Worm (Caenorhabditis elegans) whole organism, L1 larva: Measurements from ENCODE around the gene R151.10.

Source experiments
- C16A3.4 ChIP-seq: fragments of 150-350 bp; optimal IDR thresholded peaks from 2 replicates; lab custom pipeline; 2014; ENCODE audit warnings: missing biosample characterization, missing genetic modification characterization
- C34B4.2 ChIP-seq: sonication (generic microtip); optimal IDR thresholded peaks from 2 replicates; lab custom pipeline; 2017; ENCODE audit warnings: mild to moderate bottlenecking, missing genetic modification characterization, missing compliant biosample characterization
- Y116A8C.19 ChIP-seq: sonication (generic microtip); optimal IDR thresholded peaks from 2 replicates; lab custom pipeline; 2016; ENCODE audit warnings: missing compliant biosample characterization, missing genetic modification characterization, borderline replicate concordance
- blmp-1 ChIP-seq: fragments of 150-350 bp; optimal IDR thresholded peaks from 2 replicates; lab custom pipeline; 2014; ENCODE audit warnings: missing biosample characterization, missing genetic modification characterization
- ceh-8 ChIP-seq: fragments of 200-800 bp; sonication (Bioruptor generic); optimal IDR thresholded peaks from 2 replicates; lab custom pipeline; 2018; ENCODE audit warnings: mild to moderate bottlenecking, missing genetic modification characterization, moderate library complexity, missing compliant biosample characterization
- ceh-82 ChIP-seq, 3 experiments: fragments of 150-350 bp in 1 of 3; sonication (generic microtip) in 2 of 3; optimal IDR thresholded peaks; 2 replicates each; lab custom pipeline; 2014 to 2017; ENCODE audit warnings: missing biosample characterization in 3 of 3, missing genetic modification characterization in 3 of 3
- ceh-88 ChIP-seq: fragments of 200-800 bp; sonication (Bioruptor generic); IDR thresholded peaks from 2 replicates; pipeline ENCODE4 v1.3.6; 2022; ENCODE audit warnings: missing genetic modification characterization, missing compliant biosample characterization
- dpl-1 ChIP-seq, 3 experiments: fragments of 150-350 bp in 2 of 3; sonication (generic microtip) in 1 of 3; optimal IDR thresholded peaks; 2 replicates each; lab custom pipeline; 2014 to 2017; ENCODE audit warnings: missing biosample characterization in 3 of 3, missing genetic modification characterization in 3 of 3, missing genetic modification reagents in 3 of 3
- dsc-1 ChIP-seq: sonication (generic microtip); optimal IDR thresholded peaks from 2 replicates; lab custom pipeline; 2016; ENCODE audit warnings: mild to moderate bottlenecking, missing genetic modification characterization, missing compliant biosample characterization
- efl-1 ChIP-seq, 4 experiments: fragments of 150-350 bp; optimal IDR thresholded peaks in 3 of 4; peaks in 1 of 4; 1 replicate in 1 of 4; 2 replicates in 3 of 4; lab custom pipeline; 2014; ENCODE audit warnings: missing biosample characterization in 2 of 4, missing genetic modification characterization in 2 of 4, missing genetic modification reagents in 2 of 4
- efl-3 ChIP-seq: fragments of 200-800 bp; sonication (Bioruptor generic); optimal IDR thresholded peaks from 2 replicates; lab custom pipeline; 2018; ENCODE audit warnings: mild to moderate bottlenecking, missing genetic modification characterization, missing compliant biosample characterization
- egl-27 ChIP-seq, 2 experiments: fragments of 150-350 bp in 1 of 2; sonication (generic microtip); optimal IDR thresholded peaks; 3 replicates each; lab custom pipeline; 2017 to 2018; ENCODE audit warnings: missing biosample characterization in 2 of 2, missing genetic modification characterization in 2 of 2, missing genetic modification reagents in 2 of 2
- elt-3 ChIP-seq, 6 experiments: fragments of 150-350 bp in 1 of 6; sonication (generic microtip); optimal IDR thresholded peaks; 2 replicates each; lab custom pipeline; 2017 to 2018; ENCODE audit warnings: missing biosample characterization in 6 of 6, missing genetic modification characterization in 6 of 6, inconsistent platforms in 1 of 6
- ets-5 ChIP-seq: fragments of 200-800 bp; sonication (Bioruptor generic); IDR thresholded peaks from 2 replicates; pipeline ENCODE4 v1.3.6; 2022; ENCODE audit warnings: missing genetic modification characterization, missing compliant biosample characterization
- fkh-10 ChIP-seq: sonication (generic microtip); optimal IDR thresholded peaks from 2 replicates; lab custom pipeline; 2017; ENCODE audit warnings: missing biosample characterization, missing genetic modification reagents, missing genetic modification characterization
- fkh-4 ChIP-seq: sonication (generic microtip); optimal IDR thresholded peaks from 2 replicates; lab custom pipeline; 2016; ENCODE audit warnings: missing compliant biosample characterization, missing genetic modification characterization, borderline replicate concordance
- fkh-8 ChIP-seq: sonication (generic microtip); optimal IDR thresholded peaks from 2 replicates; lab custom pipeline; 2016; ENCODE audit warnings: mild to moderate bottlenecking, missing genetic modification characterization, missing compliant biosample characterization
- fos-1 ChIP-seq: fragments of 150-350 bp; optimal IDR thresholded peaks from 2 replicates; lab custom pipeline; 2014; ENCODE audit warnings: missing biosample characterization, missing genetic modification characterization
- hpl-2 ChIP-seq: fragments of 150-350 bp; optimal IDR thresholded peaks from 2 replicates; lab custom pipeline; 2014; ENCODE audit warnings: missing biosample characterization, missing genetic modification reagents, missing genetic modification characterization
- irx-1 ChIP-seq: sonication (generic microtip); optimal IDR thresholded peaks from 2 replicates; lab custom pipeline; 2016; ENCODE audit warnings: missing genetic modification characterization, missing compliant biosample characterization
- isw-1 ChIP-seq: fragments of 200-800 bp; sonication (Bioruptor generic); IDR thresholded peaks from 2 replicates; pipeline ENCODE4 v1.3.6; 2022; ENCODE audit warnings: missing genetic modification characterization, missing compliant biosample characterization
- jun-1 ChIP-seq: fragments of 150-350 bp; optimal IDR thresholded peaks from 2 replicates; lab custom pipeline; 2014; ENCODE audit warnings: missing biosample characterization, missing genetic modification reagents, missing genetic modification characterization
- lin-13 ChIP-seq: fragments of 150-350 bp; optimal IDR thresholded peaks from 2 replicates; lab custom pipeline; 2014; ENCODE audit warnings: missing biosample characterization, missing genetic modification reagents, missing genetic modification characterization
- lin-14 ChIP-seq: fragments of 200-800 bp; sonication (Bioruptor generic); optimal IDR thresholded peaks from 2 replicates; lab custom pipeline; 2018; ENCODE audit warnings: mild to moderate bottlenecking, missing genetic modification characterization, moderate library complexity, missing compliant biosample characterization
- lin-35 ChIP-seq, 2 experiments: fragments of 150-350 bp; optimal IDR thresholded peaks; 2 replicates each; lab custom pipeline; 2014; ENCODE audit warnings: missing biosample characterization in 2 of 2, missing genetic modification characterization in 2 of 2, missing genetic modification reagents in 2 of 2
- lir-3 ChIP-seq: sonication (generic microtip); optimal IDR thresholded peaks from 2 replicates; lab custom pipeline; 2016; ENCODE audit warnings: mild to moderate bottlenecking, missing genetic modification characterization, moderate library complexity, missing compliant biosample characterization; ENCODE audit not compliant: poor library complexity
- lsy-2 ChIP-seq, 2 experiments: fragments of 150-350 bp; optimal IDR thresholded peaks; 2 replicates each; lab custom pipeline; 2014; ENCODE audit warnings: missing biosample characterization in 2 of 2, missing genetic modification characterization in 2 of 2
- mdl-1 ChIP-seq, 2 experiments: fragments of 150-350 bp; optimal IDR thresholded peaks; 2 replicates each; lab custom pipeline; 2014 to 2017; ENCODE audit warnings: missing biosample characterization in 2 of 2, missing genetic modification characterization in 2 of 2, inconsistent platforms in 1 of 2
- mep-1 ChIP-seq: fragments of 150-350 bp; optimal IDR thresholded peaks from 2 replicates; lab custom pipeline; 2014; ENCODE audit warnings: missing biosample characterization, missing genetic modification characterization
- nhr-19 ChIP-seq: fragments of 200-800 bp; sonication (Bioruptor generic); conservative IDR thresholded peaks from 2 replicates; pipeline ENCODE4 v1.3.6; 2022; ENCODE audit warnings: missing genetic modification characterization, missing compliant biosample characterization
- nhr-20 ChIP-seq: sonication (generic microtip); optimal IDR thresholded peaks from 2 replicates; lab custom pipeline; 2016; ENCODE audit warnings: mild to moderate bottlenecking, missing genetic modification characterization, missing compliant biosample characterization
- nhr-237 ChIP-seq: fragments of 150-350 bp; optimal IDR thresholded peaks from 2 replicates; lab custom pipeline; 2014; ENCODE audit warnings: missing biosample characterization, missing genetic modification characterization
- nhr-28 ChIP-seq: fragments of 150-350 bp; optimal IDR thresholded peaks from 2 replicates; lab custom pipeline; 2014; ENCODE audit warnings: missing biosample characterization, missing genetic modification characterization
- nhr-47 ChIP-seq: sonication (generic microtip); optimal IDR thresholded peaks from 2 replicates; lab custom pipeline; 2016; ENCODE audit warnings: mild to moderate bottlenecking, missing genetic modification characterization, moderate library complexity, missing compliant biosample characterization
- nhr-71 ChIP-seq: sonication (generic microtip); optimal IDR thresholded peaks from 2 replicates; lab custom pipeline; 2016; ENCODE audit warnings: mild to moderate bottlenecking, missing genetic modification characterization, moderate library complexity, missing compliant biosample characterization
- nhr-90 ChIP-seq: sonication (generic microtip); optimal IDR thresholded peaks from 2 replicates; lab custom pipeline; 2016; ENCODE audit warnings: mild to moderate bottlenecking, missing genetic modification characterization, missing compliant biosample characterization; ENCODE audit not compliant: poor library complexity
- pag-3 ChIP-seq: sonication (generic microtip); optimal IDR thresholded peaks from 2 replicates; lab custom pipeline; 2017; ENCODE audit warnings: missing genetic modification characterization, mild to moderate bottlenecking, missing compliant biosample characterization, antibody characterized with exemption, borderline replicate concordance; ENCODE audit not compliant: insufficient read depth
- rnt-1 ChIP-seq: sonication (generic microtip); optimal IDR thresholded peaks from 2 replicates; lab custom pipeline; 2016; ENCODE audit warnings: mild to moderate bottlenecking, missing genetic modification characterization, moderate library complexity, missing compliant biosample characterization
- skn-1 ChIP-seq: fragments of 150-350 bp; optimal IDR thresholded peaks from 2 replicates; lab custom pipeline; 2014; ENCODE audit warnings: missing biosample characterization, missing genetic modification characterization
- snpc-4 ChIP-seq: fragments of 150-350 bp; optimal IDR thresholded peaks from 2 replicates; lab custom pipeline; 2014; ENCODE audit warnings: missing biosample characterization, missing genetic modification characterization
- snu-23 ChIP-seq: sonication (generic microtip); optimal IDR thresholded peaks from 2 replicates; lab custom pipeline; 2016; ENCODE audit warnings: missing genetic modification characterization, missing compliant biosample characterization
- sox-4 ChIP-seq: sonication (generic microtip); optimal IDR thresholded peaks from 2 replicates; lab custom pipeline; 2016; ENCODE audit warnings: missing genetic modification characterization, missing compliant biosample characterization
- swsn-7 ChIP-seq: sonication (generic microtip); optimal IDR thresholded peaks from 2 replicates; lab custom pipeline; 2016; ENCODE audit warnings: missing genetic modification characterization, missing compliant biosample characterization
- tbx-2 ChIP-seq: sonication (generic microtip); optimal IDR thresholded peaks from 2 replicates; lab custom pipeline; 2016; ENCODE audit warnings: missing genetic modification characterization, missing compliant biosample characterization
- xbp-1 ChIP-seq: sonication (generic microtip); optimal IDR thresholded peaks from 2 replicates; lab custom pipeline; 2016; ENCODE audit warnings: missing genetic modification characterization, missing compliant biosample characterization
- zip-4 ChIP-seq: fragments of 200-800 bp; sonication (Bioruptor generic); optimal IDR thresholded peaks from 2 replicates; lab custom pipeline; 2018; ENCODE audit warnings: mild to moderate bottlenecking, missing genetic modification characterization, moderate library complexity, missing compliant biosample characterization
- ztf-11 ChIP-seq, 2 experiments: sonication (generic microtip); optimal IDR thresholded peaks; 2 replicates each; lab custom pipeline; 2016 to 2017; ENCODE audit warnings: missing genetic modification characterization in 2 of 2, missing biosample characterization in 1 of 2, missing compliant biosample characterization in 1 of 2
- ztf-4 ChIP-seq: fragments of 150-350 bp; optimal IDR thresholded peaks from 2 replicates; lab custom pipeline; 2014; ENCODE audit warnings: missing biosample characterization, missing genetic modification characterization

Gene R151.10

ce11 chrIII:7230841-7231240 is at the start of gene R151.10:
TSS of gene R151.10 (minus strand) at chrIII:7230941.
- TF ChIP-seq C34B4.2 (tag; lab: Kevin White, UChicago) (no peak), lin-35 (GFP tag; optimal IDR thresholded peaks at IDR 0.05; lab: Kevin White, UChicago) (no peak), fkh-10 (GFP tag; lab: Kevin White, UChicago) (no peak), nhr-28 (tag; lab: Kevin White, UChicago) (no peak), ceh-8 (GFP tag; lab: Kevin White, UChicago) (no peak), Y116A8C.19 (tag; lab: Kevin White, UChicago) (no peak), isw-1 (no peak), swsn-7 (tag; lab: Kevin White, UChicago) (no peak), hpl-2 (GFP tag; lab: Kevin White, UChicago) (no peak), fkh-4 (no peak), C16A3.4 (tag; lab: Kevin White, UChicago) (no peak)

ce11 chrIII:7278491-7278890 is 47.8 kb upstream of the R151.10 start:
- TF ChIP-seq ztf-4 (tag; lab: Kevin White, UChicago) (no peak), ceh-88 (GFP tag; lab: Robert Waterston, UW) (no peak), fkh-8 (tag; lab: Kevin White, UChicago) (peak; percentile 65), ceh-82 (tag; optimal IDR thresholded peaks at IDR 0.05; lab: Kevin White, UChicago) (peak in 2 of 3 experiments; percentile 58 to 61), nhr-47 (tag; lab: Kevin White, UChicago) (peak; percentile 74), hpl-2 (GFP tag; lab: Kevin White, UChicago) (peak; percentile 27), dsc-1 (peak; percentile 3), lsy-2 (tag; optimal IDR thresholded peaks at IDR 0.05; lab: Kevin White, UChicago) (peak; percentile 49 to 85), lin-13 (GFP tag; lab: Kevin White, UChicago) (peak; percentile 15), lir-3 (tag; lab: Kevin White, UChicago) (no peak), sox-4 (tag; lab: Kevin White, UChicago) (peak; percentile 11), ztf-11 (tag; optimal IDR thresholded peaks at IDR 0.05; lab: Kevin White, UChicago) (no peak), fos-1 (tag; lab: Kevin White, UChicago) (peak; percentile 64), elt-3 (tag; optimal IDR thresholded peaks at IDR 0.05; lab: Kevin White, UChicago) (no peak), zip-4 (GFP tag; lab: Kevin White, UChicago) (peak; percentile 54), jun-1 (tag; lab: Kevin White, UChicago) (peak; percentile 77), nhr-20 (tag; lab: Kevin White, UChicago) (peak; percentile 64), pag-3 (tag; lab: Kevin White, UChicago) (no peak), nhr-19 (GFP tag; lab: Robert Waterston, UW) (peak; percentile 40; the same call in 1 of the 2 replicates), nhr-71 (tag; lab: Kevin White, UChicago) (peak; percentile 73), xbp-1 (tag; lab: Kevin White, UChicago) (peak; percentile 51), blmp-1 (tag; lab: Kevin White, UChicago) (no peak), swsn-7 (tag; lab: Kevin White, UChicago) (peak; percentile 72), mep-1 (tag; lab: Kevin White, UChicago) (peak; percentile 26), egl-27 (tag; optimal IDR thresholded peaks at IDR 0.05; lab: Kevin White, UChicago) (no peak), mdl-1 (tag; optimal IDR thresholded peaks at IDR 0.05; lab: Kevin White, UChicago) (peak in 1 of 2 experiments; percentile 37), efl-1 (optimal IDR thresholded peaks at IDR 0.05; lab: Kevin White, UChicago) (peak; percentile 39 to 71), efl-1 (GFP tag; optimal IDR thresholded peaks at IDR 0.05 in 1 of 2; lab: Kevin White, UChicago) (peak; percentile 62 to 98), dpl-1 (GFP tag; optimal IDR thresholded peaks at IDR 0.05; lab: Kevin White, UChicago) (peak; percentile 41 to 65 (median 64)), efl-3 (no peak), snu-23 (GFP tag; lab: Kevin White, UChicago) (peak; percentile 57), snpc-4 (tag; lab: Kevin White, UChicago) (peak; percentile 98), skn-1 (peak; percentile 76), nhr-90 (tag; lab: Kevin White, UChicago) (peak; percentile 48), fkh-10 (GFP tag; lab: Kevin White, UChicago) (no peak), nhr-237 (tag; lab: Kevin White, UChicago) (no peak), ets-5 (no peak), isw-1 (peak; percentile 38), ceh-8 (GFP tag; lab: Kevin White, UChicago) (peak; percentile 7), rnt-1 (tag; lab: Kevin White, UChicago) (peak; percentile 16), irx-1 (tag; lab: Kevin White, UChicago) (peak; percentile 43), lin-14 (GFP tag; lab: Kevin White, UChicago) (peak; percentile 41), lin-35 (GFP tag; optimal IDR thresholded peaks at IDR 0.05; lab: Kevin White, UChicago) (peak; percentile 13 to 73), tbx-2 (tag; lab: Kevin White, UChicago) (peak; percentile 2)
